Fruit fly (Drosophila melanogaster): Measurements from ENCODE around the gene CG32022.
A peak's percentile ranks its signal among the peaks of the same experiment; 100 is the strongest.

Gene CG32022

DNA sequence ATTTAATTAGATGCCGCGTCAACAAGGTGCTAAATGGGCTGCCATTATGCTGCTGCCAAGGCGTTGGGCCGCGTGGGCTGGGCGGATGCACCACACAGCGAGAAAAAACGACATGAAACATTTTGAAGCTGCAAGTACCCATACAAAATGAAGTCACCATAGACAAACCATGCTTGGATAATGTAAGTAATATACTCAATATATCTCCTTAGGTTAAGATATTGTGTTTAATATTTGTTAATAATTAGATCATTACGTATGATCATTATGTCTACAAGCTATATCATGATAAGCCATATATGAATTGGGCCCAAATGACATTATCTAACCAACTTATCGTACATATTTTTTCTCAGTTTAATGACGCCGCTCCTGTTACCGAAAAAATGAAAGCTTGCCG is 5.1 kb downstream of the CG32022 start:
- TF ChIP-seq Dll (optimal IDR thresholded peaks at IDR 0.05), result peak; percentile 9
- TF ChIP-seq pan (optimal IDR thresholded peaks at IDR 0.05), result no peak

DNA sequence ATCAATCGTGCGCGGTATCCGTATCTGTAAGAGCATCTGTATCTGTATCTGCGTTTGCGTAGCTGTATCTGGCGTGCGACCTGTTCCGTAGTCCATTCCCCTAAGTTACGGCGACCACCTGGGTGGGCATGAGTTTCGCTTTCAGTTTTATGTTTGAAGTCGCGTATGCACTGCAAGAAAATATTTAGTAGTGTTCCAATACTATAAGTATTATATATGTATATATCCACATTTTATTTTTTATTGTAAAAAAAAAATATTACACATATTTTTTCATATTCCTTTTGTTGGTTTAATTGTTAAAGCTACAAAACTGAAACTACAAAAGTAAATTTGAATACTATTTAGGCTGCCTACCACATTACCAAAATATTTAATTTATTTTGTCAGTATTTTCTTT is 8.2 kb downstream of the CG32022 start:
- no peak for TF ChIP-seq pan (optimal IDR thresholded peaks at IDR 0.05)
- no peak for TF ChIP-seq EcR (GFP tag; optimal IDR thresholded peaks at IDR 0.05)
- no peak for TF ChIP-seq Dll (optimal IDR thresholded peaks at IDR 0.05)

DNA sequence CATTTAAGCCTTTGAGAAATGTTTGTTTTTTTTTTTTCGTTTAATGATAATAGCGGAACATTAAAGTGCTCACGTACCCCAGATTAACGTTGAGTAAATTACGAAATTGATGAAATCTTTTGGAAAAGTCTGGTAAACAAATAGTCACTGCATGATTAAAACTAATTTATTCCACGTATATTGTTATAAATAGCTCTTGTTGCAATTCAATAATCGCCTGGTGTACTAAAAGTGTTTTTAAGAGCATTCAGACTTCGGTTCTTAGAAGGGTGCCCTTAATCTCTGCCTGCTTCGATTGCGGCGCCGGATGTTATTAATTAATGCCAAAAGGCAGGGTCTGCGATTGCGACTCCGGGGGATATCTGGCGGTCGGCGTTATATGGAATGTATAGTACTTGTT is 12.2 kb downstream of the CG32022 start:
- TF ChIP-seq EcR (GFP tag; optimal IDR thresholded peaks at IDR 0.05), result no peak
- no peak for TF ChIP-seq usp (GFP tag; optimal IDR thresholded peaks at IDR 0.05)
- TF ChIP-seq psq (optimal IDR thresholded peaks at IDR 0.05), result no peak
- TF ChIP-seq CG8478 (optimal IDR thresholded peaks at IDR 0.05), result no peak
- TF ChIP-seq pan (optimal IDR thresholded peaks at IDR 0.05), result no peak
- no peak for TF ChIP-seq Dll (optimal IDR thresholded peaks at IDR 0.05)

DNA sequence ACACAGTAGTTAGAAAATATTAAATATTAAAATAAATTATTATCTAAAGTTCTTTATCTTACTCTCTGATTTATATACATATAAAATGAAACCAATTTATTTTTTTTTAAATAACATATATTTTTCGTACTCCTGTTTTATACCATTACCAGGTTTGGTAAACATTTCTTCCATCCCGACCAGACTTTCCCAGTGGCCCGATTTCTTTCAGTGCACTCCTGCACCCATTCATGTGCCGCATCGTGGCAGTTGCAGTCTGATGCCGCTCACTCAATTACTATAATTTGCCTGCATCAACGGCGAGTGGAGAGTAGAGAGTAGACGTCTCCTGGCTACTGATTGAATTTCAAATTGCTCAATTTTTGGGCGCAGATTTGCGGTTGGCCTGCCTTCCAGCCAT is 13.3 kb downstream of the CG32022 start:
- TF ChIP-seq usp (GFP tag; optimal IDR thresholded peaks at IDR 0.05) (no peak), psq (optimal IDR thresholded peaks at IDR 0.05) (no peak), EcR (GFP tag; optimal IDR thresholded peaks at IDR 0.05) (no peak), CG8478 (optimal IDR thresholded peaks at IDR 0.05) (no peak), Dll (optimal IDR thresholded peaks at IDR 0.05) (no peak), pan (optimal IDR thresholded peaks at IDR 0.05) (no peak)

DNA sequence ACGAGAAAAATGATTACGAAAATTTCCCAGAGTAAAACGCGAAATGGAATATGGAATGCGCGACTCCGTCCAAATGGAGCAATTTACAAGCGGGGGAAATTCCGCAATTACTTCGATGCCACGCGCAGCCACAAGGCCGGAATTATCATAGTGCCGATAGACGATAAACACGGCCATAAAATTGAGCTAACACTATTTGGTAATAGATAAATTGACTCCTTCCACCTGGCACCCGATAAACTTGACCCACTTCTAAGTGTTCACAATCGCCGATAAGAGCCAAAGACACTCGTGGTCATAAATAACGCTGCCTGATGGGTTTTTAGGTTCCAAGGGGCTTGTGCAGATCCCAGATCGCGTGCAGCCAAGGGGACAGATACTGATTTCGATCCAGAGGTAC is 14.0 kb downstream of the CG32022 start:
- TF ChIP-seq Dll (optimal IDR thresholded peaks at IDR 0.05) (no peak), psq (optimal IDR thresholded peaks at IDR 0.05) (no peak), CG8478 (optimal IDR thresholded peaks at IDR 0.05) (no peak), EcR (GFP tag; optimal IDR thresholded peaks at IDR 0.05) (no peak), pan (optimal IDR thresholded peaks at IDR 0.05) (no peak), usp (GFP tag; optimal IDR thresholded peaks at IDR 0.05) (no peak)

DNA sequence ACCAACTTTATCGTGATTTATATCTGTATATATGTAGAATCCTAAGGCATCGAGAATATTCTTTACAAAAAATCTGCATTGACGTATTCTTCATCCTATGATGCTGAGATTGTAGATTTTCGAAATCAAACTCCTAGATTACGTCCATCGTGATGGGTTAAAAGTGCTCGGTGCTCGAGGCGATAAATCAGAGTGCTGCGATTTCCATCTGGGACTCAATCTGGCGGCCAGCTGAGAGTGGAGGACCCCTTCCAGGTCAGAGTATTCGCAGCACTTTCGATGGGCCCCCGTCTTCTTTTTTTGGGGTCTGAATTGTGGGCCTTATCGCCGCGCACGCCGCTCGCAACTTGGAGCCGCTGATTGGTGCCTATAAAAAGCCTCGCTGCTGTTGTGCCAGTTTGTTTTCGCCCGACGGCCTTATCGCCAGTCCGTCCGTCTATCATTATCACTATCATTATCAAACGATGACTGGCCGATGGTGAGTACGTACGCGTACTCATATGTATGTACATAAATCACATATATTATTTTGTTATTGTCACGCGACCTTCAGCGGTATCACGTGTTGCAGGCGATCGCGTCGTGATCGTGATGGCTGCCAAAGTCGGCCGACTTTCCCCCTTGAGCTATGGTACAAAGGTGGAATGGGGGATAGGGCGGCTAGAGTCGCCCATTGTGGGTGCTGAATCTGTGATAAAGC is 16.2 kb downstream of the CG32022 start:
- TF ChIP-seq pan (optimal IDR thresholded peaks at IDR 0.05) (no peak), Dll (optimal IDR thresholded peaks at IDR 0.05) (no peak), CG8478 (optimal IDR thresholded peaks at IDR 0.05) (no peak), EcR (GFP tag; optimal IDR thresholded peaks at IDR 0.05) (no peak), psq (optimal IDR thresholded peaks at IDR 0.05) (no peak), usp (GFP tag; optimal IDR thresholded peaks at IDR 0.05) (no peak)

DNA sequence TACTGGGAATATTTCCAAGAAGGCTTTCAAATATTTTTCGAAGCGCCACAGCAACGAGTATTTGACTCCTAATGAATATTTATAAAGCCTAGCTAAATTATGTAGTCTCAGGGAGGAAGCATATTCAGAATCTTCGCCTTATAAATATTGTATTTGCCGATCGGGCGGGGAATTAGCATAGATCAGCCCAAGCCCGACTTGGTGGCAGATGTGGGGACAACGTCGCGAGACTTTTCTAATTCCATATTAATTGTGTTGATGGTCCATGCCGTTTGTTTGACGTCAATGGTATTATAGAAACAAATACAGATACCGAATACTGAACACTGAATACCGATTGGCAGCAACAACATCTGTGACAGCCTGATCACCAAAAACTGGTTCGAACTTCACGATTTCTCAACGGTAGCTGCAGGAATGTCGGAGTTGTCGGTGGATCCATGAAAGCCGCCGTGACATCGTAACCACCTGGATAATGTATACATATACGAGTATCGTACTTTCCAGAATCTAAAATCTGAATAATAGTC is 17.3 kb downstream of the CG32022 start:
- TF ChIP-seq EcR (GFP tag; optimal IDR thresholded peaks at IDR 0.05), result no peak
- TF ChIP-seq CG8478 (optimal IDR thresholded peaks at IDR 0.05), result no peak
- TF ChIP-seq psq (optimal IDR thresholded peaks at IDR 0.05), result no peak
- TF ChIP-seq usp (GFP tag; optimal IDR thresholded peaks at IDR 0.05), result no peak
- no peak for TF ChIP-seq pan (optimal IDR thresholded peaks at IDR 0.05)
- no peak for TF ChIP-seq Dll (optimal IDR thresholded peaks at IDR 0.05)

DNA sequence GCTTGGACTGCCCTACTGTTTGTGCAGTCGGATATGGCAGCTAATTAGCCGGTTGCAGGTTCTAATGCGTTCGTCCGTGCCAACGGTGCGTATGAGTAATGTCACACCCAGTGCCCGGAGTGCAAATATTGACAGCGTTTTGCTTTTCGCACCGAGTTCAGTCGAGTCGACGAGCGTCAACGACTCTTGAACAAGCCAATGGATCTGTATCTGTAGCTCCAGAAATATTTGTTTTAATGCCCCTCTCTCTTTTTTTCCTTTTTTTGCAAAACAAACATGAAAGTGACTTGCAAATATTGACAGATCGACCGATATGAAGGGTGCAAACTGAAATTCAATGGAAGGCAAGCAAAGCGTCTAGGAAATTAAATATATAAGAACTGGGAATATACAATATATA is 18.6 kb downstream of the CG32022 start:
- no peak for TF ChIP-seq pan (optimal IDR thresholded peaks at IDR 0.05)
- TF ChIP-seq psq (optimal IDR thresholded peaks at IDR 0.05), result no peak
- TF ChIP-seq EcR (GFP tag; optimal IDR thresholded peaks at IDR 0.05), result no peak
- TF ChIP-seq usp (GFP tag; optimal IDR thresholded peaks at IDR 0.05), result no peak
- no peak for TF ChIP-seq CG8478 (optimal IDR thresholded peaks at IDR 0.05)
- no peak for TF ChIP-seq Dll (optimal IDR thresholded peaks at IDR 0.05)

DNA sequence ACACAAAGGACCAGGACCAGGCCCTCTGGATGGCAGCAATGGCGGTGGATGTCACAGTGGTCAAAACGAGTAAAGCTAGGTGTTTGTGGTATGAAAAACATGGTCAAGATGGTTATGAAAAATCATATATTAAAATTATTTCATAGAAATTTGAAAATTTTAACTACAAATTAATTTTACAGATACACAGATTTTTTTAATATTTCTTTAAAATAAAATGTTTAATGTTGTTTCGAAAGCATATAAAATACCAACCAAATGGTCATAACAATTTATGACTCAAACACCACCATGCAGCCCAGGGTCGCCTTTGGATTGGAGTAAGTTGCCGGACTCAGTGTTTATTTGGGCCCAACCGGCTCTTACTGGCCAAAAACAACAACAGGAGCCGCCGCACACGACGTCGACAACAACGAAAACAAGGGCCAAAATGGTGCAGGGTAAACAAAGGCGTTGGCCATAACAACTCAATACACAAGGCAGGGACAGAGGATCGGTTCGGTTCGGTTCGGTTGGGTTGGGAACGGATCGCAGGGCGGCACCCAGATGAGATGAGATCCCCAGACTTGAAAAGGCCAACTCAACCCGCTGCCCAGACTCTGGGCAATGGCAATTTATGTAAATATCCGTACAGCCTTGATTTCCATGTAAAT is 19.2 kb downstream of the CG32022 start:
- no peak for TF ChIP-seq usp (GFP tag; optimal IDR thresholded peaks at IDR 0.05)
- TF ChIP-seq Dll (optimal IDR thresholded peaks at IDR 0.05), result no peak
- no peak for TF ChIP-seq psq (optimal IDR thresholded peaks at IDR 0.05)
- TF ChIP-seq pan (optimal IDR thresholded peaks at IDR 0.05), result peak; percentile 13
- no peak for TF ChIP-seq EcR (GFP tag; optimal IDR thresholded peaks at IDR 0.05)
- no peak for TF ChIP-seq CG8478 (optimal IDR thresholded peaks at IDR 0.05)

DNA sequence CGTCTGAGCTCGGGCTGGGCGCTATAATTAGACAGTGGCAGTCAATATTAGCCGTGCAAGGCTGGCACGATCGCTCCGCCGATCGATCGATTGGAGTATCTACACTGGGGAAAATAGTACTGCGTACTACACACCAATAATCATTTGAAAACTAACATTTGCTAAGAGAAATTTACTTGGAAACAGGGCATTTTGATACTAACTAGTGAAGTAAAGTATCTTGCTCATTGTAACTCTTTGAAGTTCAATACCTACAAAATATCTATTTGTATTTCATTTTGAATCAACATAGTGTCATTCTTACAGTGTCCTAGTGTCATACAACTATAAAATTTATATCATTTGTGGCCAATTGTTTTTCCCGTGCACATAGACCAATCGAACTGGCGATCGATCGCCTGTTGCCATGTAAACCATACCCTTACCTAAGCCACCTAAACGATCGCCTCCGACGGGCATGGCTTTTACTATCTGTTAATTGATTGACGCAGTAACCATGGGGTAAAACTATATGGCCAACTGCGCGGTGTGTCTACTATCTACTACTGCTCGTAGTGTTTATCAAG is 20.3 kb downstream of the CG32022 start:
- TF ChIP-seq Dll (optimal IDR thresholded peaks at IDR 0.05) (no peak), psq (optimal IDR thresholded peaks at IDR 0.05) (no peak), EcR (GFP tag; optimal IDR thresholded peaks at IDR 0.05) (no peak), usp (GFP tag; optimal IDR thresholded peaks at IDR 0.05) (no peak), CG8478 (optimal IDR thresholded peaks at IDR 0.05) (no peak), pan (optimal IDR thresholded peaks at IDR 0.05) (no peak)

DNA sequence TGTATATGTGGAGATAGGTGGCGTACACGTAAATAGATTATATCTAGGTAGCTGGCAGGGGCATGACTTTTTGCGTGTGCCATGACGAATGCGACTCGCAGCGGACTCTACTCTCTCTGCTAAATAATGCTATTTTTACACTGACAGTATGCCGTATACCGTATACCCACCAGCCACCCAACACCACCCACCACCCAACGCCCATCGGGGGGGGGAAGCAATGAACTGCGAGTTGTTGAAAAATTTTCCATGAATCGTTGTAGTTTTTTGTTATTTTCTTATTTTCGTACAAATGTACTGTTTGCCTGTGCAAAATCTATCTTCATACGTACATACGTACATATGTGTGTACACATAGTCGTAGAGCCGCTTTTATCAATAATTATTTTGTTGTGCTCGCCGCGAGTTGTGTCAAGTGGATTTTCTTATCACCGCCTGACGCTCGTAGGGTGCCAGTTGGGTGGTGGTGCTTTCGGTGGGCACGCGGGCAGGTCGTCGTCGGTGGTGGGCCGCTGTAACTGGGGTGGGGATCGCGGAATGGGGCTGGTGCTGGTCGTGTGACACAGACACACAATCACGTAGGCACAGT is 20.9 kb downstream of the CG32022 start:
- TF ChIP-seq EcR (GFP tag; optimal IDR thresholded peaks at IDR 0.05) (peak in 1 of 2 experiments; percentile 23), CG8478 (optimal IDR thresholded peaks at IDR 0.05) (no peak)

DNA sequence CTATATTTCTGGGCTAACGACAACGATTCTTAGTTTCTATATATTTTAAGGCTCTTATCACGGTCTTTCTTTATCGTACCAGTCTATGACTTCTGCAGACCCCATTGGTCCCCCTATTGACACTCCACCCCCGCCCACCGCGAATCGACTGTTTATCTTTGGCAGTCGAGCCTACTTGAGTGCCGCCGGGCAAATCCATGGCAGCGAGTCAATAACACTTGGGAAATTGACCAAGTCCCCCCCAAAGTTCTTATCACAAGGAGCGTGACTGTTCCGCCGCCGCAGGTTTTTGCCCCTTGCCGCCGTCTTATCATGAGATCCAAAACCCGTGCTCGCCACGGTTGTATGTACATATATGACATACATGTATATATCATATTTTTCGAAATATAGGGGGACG is 21.5 kb downstream of the CG32022 start:
- TF ChIP-seq CG8478 (optimal IDR thresholded peaks at IDR 0.05) (no peak), EcR (GFP tag; optimal IDR thresholded peaks at IDR 0.05) (peak in 1 of 2 experiments; percentile 56)

All from whole organism.